Worm (Caenorhabditis elegans) whole organism, late embryonic: ENCODE data around the gene nlp-48.

Source experiments
- F13H6.1 ChIP-seq: sonication (generic microtip); optimal IDR thresholded peaks from 2 replicates; lab custom pipeline; 2016; ENCODE audit warnings: missing genetic modification characterization, missing compliant biosample characterization
- dmd-4 ChIP-seq: sonication (generic microtip); optimal IDR thresholded peaks from 2 replicates; lab custom pipeline; 2016; ENCODE audit warnings: borderline replicate concordance, missing genetic modification characterization, missing compliant biosample characterization
- elt-4 ChIP-seq: sonication (generic microtip); optimal IDR thresholded peaks from 2 replicates; lab custom pipeline; 2016; ENCODE audit warnings: missing genetic modification characterization, missing compliant biosample characterization
- ets-4 ChIP-seq: sonication (generic microtip); optimal IDR thresholded peaks from 2 replicates; lab custom pipeline; 2016; ENCODE audit warnings: missing genetic modification characterization, missing compliant biosample characterization
- eyg-1 ChIP-seq: sonication (generic microtip); optimal IDR thresholded peaks from 2 replicates; lab custom pipeline; 2016; ENCODE audit warnings: missing genotype, missing genetic modification characterization, missing compliant biosample characterization
- fkh-6 ChIP-seq: sonication (generic microtip); optimal IDR thresholded peaks from 2 replicates; lab custom pipeline; 2016; ENCODE audit warnings: missing genetic modification characterization, missing compliant biosample characterization
- hlh-30 ChIP-seq: sonication (generic microtip); optimal IDR thresholded peaks from 2 replicates; lab custom pipeline; 2017; ENCODE audit warnings: antibody characterized with exemption, missing genetic modification characterization, missing compliant biosample characterization; ENCODE audit not compliant: insufficient read depth
- madf-2 ChIP-seq: sonication (generic microtip); optimal IDR thresholded peaks from 2 replicates; lab custom pipeline; 2017; ENCODE audit warnings: missing genetic modification characterization, missing compliant biosample characterization
- nhr-11 ChIP-seq: fragments of 150-350 bp; optimal IDR thresholded peaks from 2 replicates; lab custom pipeline; 2014; ENCODE audit warnings: missing biosample characterization, missing genetic modification characterization
- tbx-2 ChIP-seq: sonication (generic microtip); optimal IDR thresholded peaks from 2 replicates; lab custom pipeline; 2016; ENCODE audit warnings: missing genetic modification characterization, missing compliant biosample characterization

ce11 chrIII:9353814-9354213 lies 47.1 kb downstream of the nlp-48 start:
- TF ChIP-seq F13H6.1 (tag; lab: Kevin White, UChicago) (no peak), tbx-2 (tag; lab: Kevin White, UChicago) (no peak), nhr-11 (no peak), elt-4 (no peak), eyg-1 (tag; lab: Kevin White, UChicago) (no peak), hlh-30 (tag; lab: Kevin White, UChicago) (peak; percentile 75), madf-2 (tag; lab: Kevin White, UChicago) (no peak), ets-4 (tag; lab: Kevin White, UChicago) (peak; percentile 5), fkh-6 (no peak), dmd-4 (tag; lab: Kevin White, UChicago) (no peak)
